Worm (Caenorhabditis elegans) whole organism, L3 larva: ENCODE results near the gene ZK228.4.

ENCODE experiments used
- ceh-82 ChIP-seq: fragments of 150-350 bp; optimal IDR thresholded peaks from 2 replicates; lab custom pipeline; 2014; ENCODE audit warnings: missing biosample characterization, missing genetic modification characterization
- lin-39 ChIP-seq: fragments of 150-350 bp; optimal IDR thresholded peaks from 2 replicates; lab custom pipeline; 2018; ENCODE audit warnings: missing biosample characterization, missing genetic modification reagents, missing genetic modification characterization
- ztf-11 ChIP-seq: fragments of 150-350 bp; optimal IDR thresholded peaks from 2 replicates; lab custom pipeline; 2014; ENCODE audit warnings: missing biosample characterization, missing genetic modification characterization

ce11 chrV:18456574-18456973 is 6.0 kb upstream of the ZK228.4 start, which contains the start of gene ZK228.10:
- TF ChIP-seq ceh-82 (tag; lab: Kevin White, UChicago) (no peak), lin-39 (tag; lab: Kevin White, UChicago) (no peak), ztf-11 (tag; lab: Kevin White, UChicago) (no peak)
